Fruit fly (Drosophila melanogaster) whole organism, embryonic: ENCODE data around the gene bor.

ENCODE experiments used
- Bgb ChIP-seq: fragments of 200-800 bp; sonication (Bioruptor generic); IDR thresholded peaks from 2 replicates; pipeline ENCODE4 v1.3.6; 2022; ENCODE audit warnings: missing biosample characterization, missing genetic modification characterization; ENCODE audit not compliant: partially characterized antibody
- BtbVII ChIP-seq: fragments of 200-800 bp; sonication (Bioruptor generic); optimal IDR thresholded peaks from 3 replicates; lab custom pipeline; 2017; ENCODE audit warnings: missing biosample characterization, mild to moderate bottlenecking, missing genetic modification characterization
- CG10209 ChIP-seq: fragments of 200-800 bp; sonication (Bioruptor generic); optimal IDR thresholded peaks from 3 replicates; lab custom pipeline; 2017; ENCODE audit warnings: missing biosample characterization, mild to moderate bottlenecking, missing genetic modification characterization, missing genetic modification reagents
- CG10462 ChIP-seq: fragments of 200-800 bp; sonication (Bioruptor generic); optimal IDR thresholded peaks from 2 replicates; lab custom pipeline; 2016; ENCODE audit warnings: missing biosample characterization, missing genetic modification characterization
- CG10979 ChIP-seq: fragments of 200-800 bp; sonication (Bioruptor generic); optimal IDR thresholded peaks from 2 replicates; lab custom pipeline; 2018; ENCODE audit warnings: missing biosample characterization, mild to moderate bottlenecking, missing genetic modification characterization, moderate library complexity
- CG11456 ChIP-seq: fragments of 200-800 bp; sonication (Bioruptor generic); IDR thresholded peaks from 3 replicates; pipeline ENCODE4 v1.3.6; 2022; ENCODE audit warnings: missing biosample characterization, missing genetic modification characterization
- CG12071 ChIP-seq: fragments of 200-800 bp; sonication (Bioruptor generic); optimal IDR thresholded peaks from 3 replicates; lab custom pipeline; 2018; ENCODE audit warnings: missing biosample characterization, mild to moderate bottlenecking, missing genetic modification characterization
- CG15601 ChIP-seq: fragments of 200-800 bp; sonication (Bioruptor generic); optimal IDR thresholded peaks from 3 replicates; lab custom pipeline; 2019; ENCODE audit warnings: missing biosample characterization, mild to moderate bottlenecking, missing genetic modification characterization, moderate library complexity
- CG17186 ChIP-seq: fragments of 200-800 bp; sonication (Bioruptor generic); optimal IDR thresholded peaks from 3 replicates; lab custom pipeline; 2017; ENCODE audit warnings: missing biosample characterization, missing genetic modification reagents, missing genetic modification characterization
- CG2120 ChIP-seq: fragments of 200-800 bp; sonication (Bioruptor generic); optimal IDR thresholded peaks from 3 replicates; lab custom pipeline; 2016; ENCODE audit warnings: missing biosample characterization, missing genetic modification characterization
- CG31224 ChIP-seq: fragments of 200-800 bp; sonication (Bioruptor generic); IDR thresholded peaks from 2 replicates; pipeline ENCODE4 v1.3.6; 2022; ENCODE audit warnings: missing biosample characterization, missing genetic modification characterization
- CG3995 ChIP-seq: fragments of 200-800 bp; sonication (Bioruptor generic); optimal IDR thresholded peaks from 3 replicates; lab custom pipeline; 2016; ENCODE audit warnings: missing biosample characterization, missing genetic modification characterization
- CG4424 ChIP-seq: fragments of 200-800 bp; sonication (Bioruptor generic); optimal IDR thresholded peaks from 3 replicates; lab custom pipeline; 2016; ENCODE audit warnings: missing biosample characterization, missing genetic modification characterization
- CG5953 ChIP-seq: fragments of 200-800 bp; sonication (Bioruptor generic); IDR thresholded peaks from 2 replicates; pipeline ENCODE4 v1.3.6; 2022; ENCODE audit warnings: missing biosample characterization, missing genetic modification characterization
- CG6791 ChIP-seq: fragments of 200-800 bp; sonication (Bioruptor generic); IDR thresholded peaks from 3 replicates; pipeline ENCODE4 v1.3.6; 2022; ENCODE audit warnings: missing biosample characterization, missing genetic modification characterization; ENCODE audit not compliant: partially characterized antibody
- CG8290 ChIP-seq, 3 experiments: fragments of 200-800 bp; sonication (Bioruptor generic); optimal IDR thresholded peaks; 2 replicates each; lab custom pipeline; 2016 to 2019; ENCODE audit warnings: missing biosample characterization in 3 of 3, missing genetic modification characterization in 3 of 3, mild to moderate bottlenecking in 2 of 3, moderate library complexity in 1 of 3
- CG8478 ChIP-seq: fragments of >200 bp; optimal IDR thresholded peaks from 2 replicates; lab custom pipeline; 2018
- CG9876 ChIP-seq: fragments of 200-800 bp; sonication (Bioruptor generic); optimal IDR thresholded peaks from 2 replicates; lab custom pipeline; 2016; ENCODE audit warnings: missing biosample characterization, missing genetic modification characterization
- CkIIα-i1 ChIP-seq: fragments of 200-800 bp; sonication (Bioruptor generic); IDR thresholded peaks from 2 replicates; pipeline ENCODE4 v1.3.6; 2022; ENCODE audit warnings: missing biosample characterization, missing genetic modification characterization
- D ChIP-seq, 2 experiments: fragments of 200-800 bp in 1 of 2; fragments of >200 bp in 1 of 2; sonication (Bioruptor generic) in 1 of 2; optimal IDR thresholded peaks; 2 replicates in 1 of 2; 3 replicates in 1 of 2; lab custom pipeline; 2017; ENCODE audit warnings: mild to moderate bottlenecking in 1 of 2, missing biosample characterization in 1 of 2, missing genetic modification characterization in 1 of 2, missing genetic modification reagents in 1 of 2
- Dref ChIP-seq: fragments of 200-800 bp; sonication (Bioruptor generic); IDR thresholded peaks from 2 replicates; pipeline ENCODE4 v1.3.6; 2022; ENCODE audit warnings: missing biosample characterization, missing genetic modification characterization
- ERR ChIP-seq: fragments of 200-800 bp; sonication (Bioruptor generic); optimal IDR thresholded peaks from 2 replicates; lab custom pipeline; 2016; ENCODE audit warnings: missing biosample characterization, missing genetic modification characterization
- Elba2 ChIP-seq: fragments of 200-800 bp; sonication (Bioruptor generic); optimal IDR thresholded peaks from 3 replicates; lab custom pipeline; 2016; ENCODE audit warnings: missing biosample characterization, missing genetic modification characterization
- Fer2 ChIP-seq: fragments of 200-800 bp; sonication (Bioruptor generic); optimal IDR thresholded peaks from 2 replicates; lab custom pipeline; 2018; ENCODE audit warnings: missing biosample characterization, mild to moderate bottlenecking, missing genetic modification characterization, moderate library complexity
- HLH54F ChIP-seq: fragments of 200-800 bp; sonication (Bioruptor generic); optimal IDR thresholded peaks from 3 replicates; lab custom pipeline; 2016; ENCODE audit warnings: missing biosample characterization, missing genetic modification characterization
- Hr3 ChIP-seq: fragments of 200-800 bp; sonication (Bioruptor generic); optimal IDR thresholded peaks from 3 replicates; lab custom pipeline; 2016; ENCODE audit warnings: missing biosample characterization, missing genetic modification characterization
- Hr51 ChIP-seq, 2 experiments: fragments of 200-800 bp; sonication (Bioruptor generic); optimal IDR thresholded peaks; 2 replicates in 1 of 2; 3 replicates in 1 of 2; lab custom pipeline; 2016 to 2018; ENCODE audit warnings: missing biosample characterization in 2 of 2, missing genetic modification characterization in 2 of 2, mild to moderate bottlenecking in 1 of 2, moderate library complexity in 1 of 2
- Mad ChIP-seq: fragments of 200-800 bp; sonication (Bioruptor generic); optimal IDR thresholded peaks from 2 replicates; lab custom pipeline; 2016; ENCODE audit warnings: missing biosample characterization, missing genetic modification characterization
- Mes4 ChIP-seq: fragments of 200-800 bp; sonication (Bioruptor generic); optimal IDR thresholded peaks from 2 replicates; lab custom pipeline; 2016; ENCODE audit warnings: missing biosample characterization, missing genetic modification characterization
- Pdp1 ChIP-seq, 2 experiments: fragments of 200-800 bp; sonication (Bioruptor generic); optimal IDR thresholded peaks; 3 replicates each; lab custom pipeline; 2016; ENCODE audit warnings: missing biosample characterization in 2 of 2, missing genetic modification characterization in 2 of 2, mild to moderate bottlenecking in 1 of 2, moderate library complexity in 1 of 2
- Side ChIP-seq: fragments of 200-800 bp; sonication (Bioruptor generic); optimal IDR thresholded peaks from 2 replicates; lab custom pipeline; 2016; ENCODE audit warnings: missing biosample characterization, missing genetic modification characterization
- Vsx1 ChIP-seq: fragments of 200-800 bp; sonication (Bioruptor generic); optimal IDR thresholded peaks from 2 replicates; lab custom pipeline; 2017; ENCODE audit warnings: missing biosample characterization, mild to moderate bottlenecking, missing genetic modification characterization, missing genetic modification reagents
- Xbp1 ChIP-seq: fragments of 200-800 bp; sonication (Bioruptor generic); optimal IDR thresholded peaks from 3 replicates; lab custom pipeline; 2016; ENCODE audit warnings: missing biosample characterization, mild to moderate bottlenecking, missing genetic modification characterization
- crc ChIP-seq: fragments of 200-800 bp; sonication (Bioruptor generic); optimal IDR thresholded peaks from 2 replicates; lab custom pipeline; 2016; ENCODE audit warnings: missing biosample characterization, missing genetic modification characterization
- danr ChIP-seq: fragments of 200-800 bp; sonication (Bioruptor generic); IDR thresholded peaks from 2 replicates; pipeline ENCODE4 v1.3.6; 2022; ENCODE audit warnings: missing biosample characterization, missing genetic modification characterization
- dysf ChIP-seq: fragments of 200-800 bp; sonication (Bioruptor generic); IDR thresholded peaks from 3 replicates; pipeline ENCODE4 v1.3.6; 2022; ENCODE audit warnings: missing biosample characterization, missing genetic modification characterization
- emc ChIP-seq: fragments of 200-800 bp; sonication (Bioruptor generic); optimal IDR thresholded peaks from 2 replicates; lab custom pipeline; 2016; ENCODE audit warnings: missing biosample characterization, missing genetic modification characterization
- grau ChIP-seq: fragments of 200-800 bp; optimal IDR thresholded peaks from 3 replicates; lab custom pipeline; 2019; ENCODE audit warnings: missing biosample characterization, mild to moderate bottlenecking, missing genetic modification characterization, moderate library complexity
- her ChIP-seq: fragments of 200-800 bp; sonication (Bioruptor generic); optimal IDR thresholded peaks from 2 replicates; lab custom pipeline; 2016; ENCODE audit warnings: missing biosample characterization, missing genetic modification characterization
- insv ChIP-seq, 2 experiments: fragments of 200-800 bp; sonication (Bioruptor generic); optimal IDR thresholded peaks; 3 replicates each; lab custom pipeline; 2016 to 2018; ENCODE audit warnings: missing biosample characterization in 2 of 2, missing genetic modification characterization in 2 of 2
- kni ChIP-seq: fragments of 200-800 bp; sonication (Bioruptor generic); optimal IDR thresholded peaks from 3 replicates; lab custom pipeline; 2017; ENCODE audit warnings: mild to moderate bottlenecking, missing biosample characterization, missing genetic modification reagents, missing genetic modification characterization
- oc ChIP-seq: fragments of 200-800 bp; sonication (Bioruptor generic); optimal IDR thresholded peaks from 2 replicates; lab custom pipeline; 2018; ENCODE audit warnings: missing biosample characterization, mild to moderate bottlenecking, missing genetic modification characterization, moderate library complexity
- ro ChIP-seq: fragments of 200-800 bp; sonication (Bioruptor generic); IDR thresholded peaks from 2 replicates; pipeline ENCODE4 v1.3.6; 2022; ENCODE audit warnings: missing biosample characterization, missing genetic modification characterization
- schlank ChIP-seq: fragments of 200-800 bp; sonication (Bioruptor generic); optimal IDR thresholded peaks from 2 replicates; lab custom pipeline; 2018; ENCODE audit warnings: missing biosample characterization, mild to moderate bottlenecking, missing genetic modification characterization
- stc ChIP-seq: fragments of 200-800 bp; sonication (Bioruptor generic); IDR thresholded peaks from 2 replicates; pipeline ENCODE4 v1.3.6; 2022; ENCODE audit warnings: missing biosample characterization, missing genetic modification characterization
- tll ChIP-seq, 2 experiments: fragments of 200-800 bp in 1 of 2; fragments of >200 bp in 1 of 2; sonication (Bioruptor generic) in 1 of 2; optimal IDR thresholded peaks; 2 replicates each; lab custom pipeline; 2017 to 2019; ENCODE audit warnings: missing biosample characterization in 2 of 2, missing genetic modification characterization in 2 of 2, mild to moderate bottlenecking in 1 of 2, moderate library complexity in 1 of 2
- z ChIP-seq: fragments of 200-800 bp; sonication (Bioruptor generic); IDR thresholded peaks from 3 replicates; pipeline ENCODE4 v1.3.6; 2022; ENCODE audit warnings: missing biosample characterization, missing genetic modification characterization

The bor gene

dm6 chr3R:16260385-16261169 is 3.3 kb downstream of the bor start (continued):
- TF ChIP-seq CG2120 (GFP tag; lab: Kevin White, UChicago) (peak; percentile 41), Fer2 (tag; lab: Kevin White, UChicago) (peak; percentile 25), Dref (GFP tag; lab: Robert Waterston, UW) (peak; percentile 88), dysf (peak; percentile 69), crc (peak; percentile 18), CG17186 (GFP tag; lab: Kevin White, UChicago) (no peak), CG8290 (GFP tag; optimal IDR thresholded peaks at IDR 0.05; lab: Kevin White, UChicago) (peak; percentile 19), CG8290 (tag; optimal IDR thresholded peaks at IDR 0.05; lab: Kevin White, UChicago) (peak; percentile 26 to 87), insv (GFP tag; optimal IDR thresholded peaks at IDR 0.05; lab: Kevin White, UChicago) (peak in 1 of 2 experiments; percentile 66), ro (GFP tag; lab: Robert Waterston, UW) (peak; percentile 11; the same call in 1 of the 2 replicates), oc (tag; lab: Kevin White, UChicago) (peak; percentile 15), BtbVII (GFP tag; lab: Kevin White, UChicago) (peak; percentile 62), Pdp1 (GFP tag; optimal IDR thresholded peaks at IDR 0.05; lab: Kevin White, UChicago) (peak; percentile 67 to 76), ERR (GFP tag; lab: Kevin White, UChicago) (peak; percentile 9), Mes4 (GFP tag; lab: Kevin White, UChicago) (peak; percentile 64), z (GFP tag; lab: Robert Waterston, UW) (no peak), schlank (tag; lab: Kevin White, UChicago) (no peak), Vsx1 (no peak), tll (GFP tag; optimal IDR thresholded peaks at IDR 0.05; lab: Kevin White, UChicago) (peak in 1 of 2 experiments; percentile 36), CG5953 (GFP tag; lab: Robert Waterston, UW) (0 out of 2 replicates have a peak, but pooled peaks have one; percentile 5), CG10209 (GFP tag; lab: Kevin White, UChicago) (peak; percentile 66), Side (GFP tag; lab: Kevin White, UChicago) (peak; percentile 53), her (GFP tag; lab: Kevin White, UChicago) (peak; percentile 62), CG31224 (0 out of 2 replicates have a peak, but pooled peaks have one; percentile 21), CG10462 (no peak), emc (GFP tag; lab: Kevin White, UChicago) (no peak), CG15601 (peak; percentile 63), CG10979 (peak; percentile 60), stc (GFP tag; lab: Robert Waterston, UW) (peak; percentile 35; the same call in 1 of the 2 replicates), CG6791 (GFP tag; lab: Robert Waterston, UW) (peak; percentile 56; the same call in 1 of the 3 replicates), Bgb (GFP tag; lab: Robert Waterston, UW) (peak; percentile 74), danr (GFP tag; lab: Robert Waterston, UW) (no peak), Xbp1 (GFP tag; lab: Kevin White, UChicago) (peak; percentile 88), CG11456 (GFP tag; lab: Robert Waterston, UW) (peak; percentile 94), CG12071 (GFP tag; lab: Kevin White, UChicago) (no peak), CG4424 (GFP tag; lab: Kevin White, UChicago) (peak; percentile 77), CG3995 (no peak), kni (GFP tag; lab: Kevin White, UChicago) (peak; percentile 59), CG8478 (peak; percentile 91), Hr3 (GFP tag; lab: Kevin White, UChicago) (peak; percentile 72), CkIIα-i1 (no peak), D (optimal IDR thresholded peaks at IDR 0.05; lab: Kevin White, UChicago) (no peak), D (GFP tag; optimal IDR thresholded peaks at IDR 0.05; lab: Kevin White, UChicago) (peak; percentile 57), Hr51 (GFP tag; optimal IDR thresholded peaks at IDR 0.05; lab: Kevin White, UChicago) (peak; percentile 41 to 44), grau (tag; lab: Kevin White, UChicago) (peak; percentile 56), CG9876 (peak; percentile 61), Elba2 (GFP tag; lab: Kevin White, UChicago) (peak; percentile 55), HLH54F (GFP tag; lab: Kevin White, UChicago) (peak; percentile 31), Mad (GFP tag; lab: Kevin White, UChicago) (peak; percentile 69)
